Worm (Caenorhabditis elegans): ENCODE results near the gene idpp-3.

The idpp-3 gene

DNA sequence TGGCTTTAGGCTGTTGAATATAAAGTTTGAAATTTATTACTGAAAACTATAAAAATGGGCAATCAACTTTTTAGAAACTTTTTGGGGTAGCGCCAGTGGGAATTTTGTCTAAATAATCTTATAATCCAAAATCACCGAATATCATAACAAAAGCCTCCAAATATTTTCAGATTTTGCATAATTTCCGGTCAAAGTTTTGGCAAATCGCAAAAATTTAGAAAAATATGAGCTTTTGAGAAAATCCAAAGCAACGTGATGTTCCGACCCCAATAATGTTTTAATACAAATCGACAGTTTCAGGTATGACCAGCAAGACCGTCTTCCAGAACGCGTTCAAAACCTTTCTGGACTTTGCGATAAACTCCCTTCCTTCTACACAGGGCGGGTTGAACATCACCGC, 18.0 kb upstream of the idpp-3 start, which contains the start of gene emre-1:
TSS of gene emre-1 (plus strand) at position 301 of the 400 bp plus-strand sequence.
- TF ChIP-seq nhr-2 (tag; optimal IDR thresholded peaks at IDR 0.05) = no peak
- TF ChIP-seq pha-4 (tag; optimal IDR thresholded peaks at IDR 0.05) = no peak
- TF ChIP-seq ces-1 (GFP tag; optimal IDR thresholded peaks at IDR 0.05) = no peak
- TF ChIP-seq hlh-1 (tag; optimal IDR thresholded peaks at IDR 0.05) = no peak
- no peak for TF ChIP-seq drap-1 (GFP tag; optimal IDR thresholded peaks at IDR 0.05)
- no peak for TF ChIP-seq ceh-83 (GFP tag; optimal IDR thresholded peaks at IDR 0.05)
- TF ChIP-seq cnd-1 (tag; optimal IDR thresholded peaks at IDR 0.05) = no peak
- TF ChIP-seq ztf-11 (tag; optimal IDR thresholded peaks at IDR 0.05) = no peak

DNA sequence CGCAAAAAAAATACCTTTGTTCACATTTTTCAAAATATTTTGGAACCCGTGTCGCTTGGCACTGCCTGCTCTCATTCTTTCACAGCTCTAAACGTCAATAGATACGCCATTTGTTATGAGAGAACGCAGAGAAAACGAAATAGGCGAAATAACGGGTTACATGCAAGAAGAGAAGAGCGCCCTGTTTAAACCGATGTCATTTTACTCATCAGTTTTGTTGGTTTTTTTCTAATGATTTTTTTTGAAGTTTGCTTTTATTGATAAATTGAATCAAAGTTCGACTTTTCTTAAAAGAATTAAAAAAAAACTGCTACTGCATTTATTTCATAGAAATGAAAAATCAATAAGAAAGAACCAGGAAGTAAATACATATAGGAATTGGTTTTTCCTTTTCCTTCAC, 17.4 kb upstream of the idpp-3 start:
- TF ChIP-seq ces-1 (GFP tag; optimal IDR thresholded peaks at IDR 0.05) = peak; percentile 13
- TF ChIP-seq nhr-2 (tag; optimal IDR thresholded peaks at IDR 0.05) = no peak
- TF ChIP-seq hlh-1 (tag; optimal IDR thresholded peaks at IDR 0.05) = peak; percentile 53
- no peak for TF ChIP-seq pha-4 (tag; optimal IDR thresholded peaks at IDR 0.05)
- TF ChIP-seq unc-120 (tag; optimal IDR thresholded peaks at IDR 0.05; ENCODE audit: poor library complexity, severe bottlenecking) = peak; percentile 0

DNA sequence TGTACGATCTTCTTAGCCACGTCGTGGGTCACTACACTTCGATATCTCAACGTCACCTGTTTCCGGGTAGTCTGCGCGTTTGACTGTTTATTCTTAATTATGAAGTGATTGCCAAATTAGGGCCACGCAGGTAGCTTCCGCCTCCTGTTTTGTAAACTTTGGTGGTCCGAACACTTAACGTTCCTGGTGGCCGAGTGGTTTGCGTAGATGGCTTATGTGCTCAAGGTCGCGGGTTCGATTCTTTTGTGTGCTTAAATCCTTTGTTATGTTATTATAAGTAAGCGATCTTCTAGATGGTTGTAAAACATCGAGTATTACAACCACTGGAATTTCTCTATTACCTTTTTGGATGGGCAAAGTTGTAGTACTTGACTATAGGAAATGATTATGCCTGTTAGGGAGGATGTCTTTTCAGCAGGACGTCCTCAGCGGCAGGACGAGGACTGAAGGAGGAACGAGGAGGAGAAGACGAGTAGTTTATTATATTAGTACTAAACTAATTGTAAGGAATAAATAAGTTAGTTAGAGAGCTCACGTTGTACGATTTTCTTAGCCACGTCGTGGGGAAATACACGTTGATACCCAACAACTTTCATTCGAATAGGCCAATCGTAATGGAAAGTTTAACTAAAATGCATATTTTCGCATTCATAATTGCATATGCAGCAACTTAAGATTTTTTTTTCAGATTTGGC, 15.6 kb upstream of the idpp-3 start:
- TF ChIP-seq mab-5 (tag; optimal IDR thresholded peaks at IDR 0.05) (no peak), ces-1 (GFP tag; optimal IDR thresholded peaks at IDR 0.05) (peak; percentile 87)

DNA sequence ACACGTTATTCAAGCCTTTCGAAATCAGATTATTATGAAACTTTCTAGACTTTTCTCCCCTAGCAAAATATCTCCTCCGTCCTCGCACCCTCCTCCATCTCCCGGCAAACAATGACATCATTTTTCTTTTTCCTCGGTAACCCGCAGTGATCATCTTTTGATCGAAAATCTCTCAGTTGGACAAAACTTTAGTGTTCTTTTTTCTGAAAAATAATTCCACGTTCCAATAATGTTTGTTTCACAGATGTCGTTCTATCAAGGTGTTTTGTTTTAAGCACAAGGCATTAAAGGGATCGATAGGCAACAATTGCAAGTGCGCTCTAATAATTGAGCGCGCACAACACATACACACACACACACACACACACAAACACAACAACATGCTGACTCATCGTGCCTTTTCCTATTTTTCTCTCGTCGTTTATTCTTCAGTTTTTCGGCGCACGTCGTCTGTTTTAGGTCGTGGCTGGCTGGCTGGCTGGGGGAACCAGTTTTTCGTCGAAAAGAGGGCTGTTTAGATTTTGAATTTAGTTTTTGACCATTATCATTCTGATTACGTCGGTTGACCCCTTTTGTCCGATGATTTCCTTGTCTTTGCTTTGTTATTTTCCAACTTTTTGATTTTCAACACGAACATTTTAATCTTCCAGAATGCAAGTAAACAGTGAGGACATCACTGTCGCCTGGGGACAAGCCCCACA, 14.2 kb upstream of the idpp-3 start, which contains the start of gene F20D1.3:
TSS of gene F20D1.3 (plus strand) at position 651 of the 701 bp plus-strand sequence.
- TF ChIP-seq ceh-43 (GFP tag; optimal IDR thresholded peaks at IDR 0.05) (no peak), mab-5 (tag; optimal IDR thresholded peaks at IDR 0.05) (no peak), unc-120 (tag; optimal IDR thresholded peaks at IDR 0.05; ENCODE audit: poor library complexity, severe bottlenecking) (peak; percentile 45), nhr-76 (tag; optimal IDR thresholded peaks at IDR 0.05) (no peak), blmp-1 (tag; optimal IDR thresholded peaks at IDR 0.05) (no peak), nhr-237 (tag; optimal IDR thresholded peaks at IDR 0.05) (peak; percentile 68), ceh-39 (tag; optimal IDR thresholded peaks at IDR 0.05) (peak; percentile 29), flh-1 (GFP tag; optimal IDR thresholded peaks at IDR 0.05) (no peak), M03D4.4 (tag; optimal IDR thresholded peaks at IDR 0.05) (no peak), mls-2 (tag; optimal IDR thresholded peaks at IDR 0.05) (peak; percentile 65), lin-32 (GFP tag; optimal IDR thresholded peaks at IDR 0.05) (no peak), mep-1 (tag; optimal IDR thresholded peaks at IDR 0.05) (peak; percentile 82), snpc-4 (tag; optimal IDR thresholded peaks at IDR 0.05) (no peak), ces-1 (GFP tag; optimal IDR thresholded peaks at IDR 0.05) (peak; percentile 70)

ce11 chrX:14973085-14973484, 11.7 kb upstream of the idpp-3 start:
- TF ChIP-seq M03D4.4 (tag; optimal IDR thresholded peaks at IDR 0.05) (no peak), ham-2 (GFP tag; optimal IDR thresholded peaks at IDR 0.05) (no peak), snpc-4 (tag; optimal IDR thresholded peaks at IDR 0.05) (no peak), pha-4 (tag; optimal IDR thresholded peaks at IDR 0.05) (no peak), nhr-2 (tag; optimal IDR thresholded peaks at IDR 0.05) (no peak), lsy-2 (tag; optimal IDR thresholded peaks at IDR 0.05) (no peak), mab-5 (tag; optimal IDR thresholded peaks at IDR 0.05) (no peak), mep-1 (tag; optimal IDR thresholded peaks at IDR 0.05) (no peak), cnd-1 (tag; optimal IDR thresholded peaks at IDR 0.05) (no peak), sem-2 (GFP tag; optimal IDR thresholded peaks at IDR 0.05) (no peak), unc-120 (tag; optimal IDR thresholded peaks at IDR 0.05; ENCODE audit: poor library complexity, severe bottlenecking) (no peak), blmp-1 (tag; optimal IDR thresholded peaks at IDR 0.05) (no peak), elt-3 (tag; optimal IDR thresholded peaks at IDR 0.05) (no peak)

- TF ChIP-seq pha-4 (tag; optimal IDR thresholded peaks at IDR 0.05) (no peak), mls-2 (tag; optimal IDR thresholded peaks at IDR 0.05) (no peak), zip-8 (tag; optimal IDR thresholded peaks at IDR 0.05) (no peak), drap-1 (GFP tag; optimal IDR thresholded peaks at IDR 0.05) (no peak), sptf-1 (tag; optimal IDR thresholded peaks at IDR 0.05) (no peak), nhr-76 (tag; optimal IDR thresholded peaks at IDR 0.05) (no peak), bed-3 (GFP tag; optimal IDR thresholded peaks at IDR 0.05) (no peak), tbx-8 (GFP tag; optimal IDR thresholded peaks at IDR 0.05) (no peak), nhr-237 (tag; optimal IDR thresholded peaks at IDR 0.05) (no peak), ceh-83 (GFP tag; optimal IDR thresholded peaks at IDR 0.05) (no peak), unc-62 (GFP tag; optimal IDR thresholded peaks at IDR 0.05) (no peak), nhr-2 (tag; optimal IDR thresholded peaks at IDR 0.05) (no peak), nhr-28 (tag; optimal IDR thresholded peaks at IDR 0.05) (no peak), unc-120 (tag; optimal IDR thresholded peaks at IDR 0.05; ENCODE audit: poor library complexity, severe bottlenecking) (peak; percentile 35), ham-2 (GFP tag; optimal IDR thresholded peaks at IDR 0.05) (no peak), ceh-39 (tag; optimal IDR thresholded peaks at IDR 0.05) (no peak), ces-1 (GFP tag; optimal IDR thresholded peaks at IDR 0.05) (peak; percentile 60), sem-2 (GFP tag; optimal IDR thresholded peaks at IDR 0.05) (no peak), ceh-43 (GFP tag; optimal IDR thresholded peaks at IDR 0.05) (peak; percentile 18)
These were observed 8.9 kb upstream of the idpp-3 start, which contains the start of the genes flwr-1 and tbc-1 for ce11 chrX:14970221-14970801. TSS of gene flwr-1 (minus strand) at chrX:14970271. TSS of gene tbc-1 (plus strand) at chrX:14970751.

Measured in whole organism, mixed stage, embryonic.